Fruit fly (Drosophila melanogaster): Measurements from ENCODE around the gene CG44303.

CG44303 gene

dm6 chrX:6711295-6711694, 24.1 kb upstream of the CG44303 start (continued):
- TF ChIP-seq Sox102F (GFP tag; optimal IDR thresholded peaks at IDR 0.05) (peak; percentile 64), Ets21C (GFP tag; optimal IDR thresholded peaks at IDR 0.05) (peak; percentile 38), CG8632 (GFP tag; optimal IDR thresholded peaks at IDR 0.05) (peak; percentile 60), esn (GFP tag; optimal IDR thresholded peaks at IDR 0.05) (peak; percentile 73), CG3919 (GFP tag; optimal IDR thresholded peaks at IDR 0.05) (peak; percentile 84), achi (GFP tag; optimal IDR thresholded peaks at IDR 0.05) (peak; percentile 81), salr (GFP tag; optimal IDR thresholded peaks at IDR 0.05) (peak; percentile 55 to 88), net (GFP tag; optimal IDR thresholded peaks at IDR 0.05) (peak; percentile 88), CG11294 (GFP tag; IDR thresholded peaks at IDR 0.05) (peak; percentile 86), pdm3 (GFP tag; optimal IDR thresholded peaks at IDR 0.05) (peak; percentile 85), CG34406 (GFP tag; optimal IDR thresholded peaks at IDR 0.05) (peak; percentile 62), Hr38 (GFP tag; optimal IDR thresholded peaks at IDR 0.05) (no peak), CG6276 (GFP tag; optimal IDR thresholded peaks at IDR 0.05) (peak; percentile 95), Gug (GFP tag; IDR thresholded peaks at IDR 0.05) (peak; percentile 88)

- TF ChIP-seq fkh (GFP tag; optimal IDR thresholded peaks at IDR 0.05) (peak; percentile 51), OdsH (GFP tag; optimal IDR thresholded peaks at IDR 0.05) (no peak), CG11294 (GFP tag; IDR thresholded peaks at IDR 0.05) (no peak), CG11762 (GFP tag; optimal IDR thresholded peaks at IDR 0.05; ENCODE audit: insufficient read depth) (no peak), acj6 (GFP tag; optimal IDR thresholded peaks at IDR 0.05) (no peak), Eip78C (GFP tag) (peak; percentile 43), CG16779 (tag; optimal IDR thresholded peaks at IDR 0.05) (no peak), CG9139 (GFP tag; optimal IDR thresholded peaks at IDR 0.05) (no peak), CG6792 (GFP tag; optimal IDR thresholded peaks at IDR 0.05) (no peak), achi (GFP tag; optimal IDR thresholded peaks at IDR 0.05) (no peak), CG4318 (GFP tag; optimal IDR thresholded peaks at IDR 0.05) (no peak)
These were observed 23.4 kb upstream of the CG44303 start for dm6 chrX:6710665-6711064.

dm6 chrX:6710258-6710657, 23.0 kb upstream of the CG44303 start:
- TF ChIP-seq svp (GFP tag) (peak; percentile 10), CG4318 (GFP tag; optimal IDR thresholded peaks at IDR 0.05) (no peak), CG8319 (GFP tag; optimal IDR thresholded peaks at IDR 0.05) (no peak)

dm6 chrX:6709252-6710037, 22.2 kb upstream of the CG44303 start:
- TF ChIP-seq CG11902 (GFP tag; optimal IDR thresholded peaks at IDR 0.05) (no peak), CG6808 (GFP tag; optimal IDR thresholded peaks at IDR 0.05) (peak; percentile 97), salr (GFP tag; optimal IDR thresholded peaks at IDR 0.05) (no peak), Sox14 (GFP tag; optimal IDR thresholded peaks at IDR 0.05) (no peak)

- TF ChIP-seq achi (GFP tag; optimal IDR thresholded peaks at IDR 0.05): no peak
- TF ChIP-seq CG6276 (GFP tag; optimal IDR thresholded peaks at IDR 0.05): peak; percentile 14
- no peak for TF ChIP-seq eg (GFP tag; IDR thresholded peaks at IDR 0.05)
- no peak for TF ChIP-seq Ets21C (GFP tag; optimal IDR thresholded peaks at IDR 0.05)
- TF ChIP-seq CG6163 (GFP tag; IDR thresholded peaks at IDR 0.05): no peak
- TF ChIP-seq Ets96B (tag; optimal IDR thresholded peaks at IDR 0.05): no peak
- TF ChIP-seq Blimp-1 (GFP tag; optimal IDR thresholded peaks at IDR 0.05): no peak
- TF ChIP-seq svp (GFP tag): no peak
- TF ChIP-seq fd85E (GFP tag; optimal IDR thresholded peaks at IDR 0.05): no peak
- TF ChIP-seq CG11294 (GFP tag; IDR thresholded peaks at IDR 0.05): no peak
- TF ChIP-seq CG32006 (GFP tag; optimal IDR thresholded peaks at IDR 0.05): peak; percentile 17
- no peak for TF ChIP-seq Gug (GFP tag; IDR thresholded peaks at IDR 0.05)
- peak; percentile 30 for TF ChIP-seq CG16779 (tag; optimal IDR thresholded peaks at IDR 0.05)
- no peak for TF ChIP-seq Sox14 (GFP tag; optimal IDR thresholded peaks at IDR 0.05)
- TF ChIP-seq CG7368 (GFP tag; optimal IDR thresholded peaks at IDR 0.05): no peak
- TF ChIP-seq fkh (GFP tag; optimal IDR thresholded peaks at IDR 0.05): peak; percentile 81
- peak; percentile 43 for TF ChIP-seq Eip78C (GFP tag)
- TF ChIP-seq Lpt (GFP tag; optimal IDR thresholded peaks at IDR 0.05): no peak
- no peak for TF ChIP-seq CG34406 (GFP tag; optimal IDR thresholded peaks at IDR 0.05)
- TF ChIP-seq CG10631 (GFP tag; optimal IDR thresholded peaks at IDR 0.05): no peak
These were observed 21.5 kb upstream of the CG44303 start for dm6 chrX:6708580-6709199.

All from whole organism, prepupa.